Fruit fly (Drosophila melanogaster): Measurements from ENCODE around the gene CG17154.

DNA sequence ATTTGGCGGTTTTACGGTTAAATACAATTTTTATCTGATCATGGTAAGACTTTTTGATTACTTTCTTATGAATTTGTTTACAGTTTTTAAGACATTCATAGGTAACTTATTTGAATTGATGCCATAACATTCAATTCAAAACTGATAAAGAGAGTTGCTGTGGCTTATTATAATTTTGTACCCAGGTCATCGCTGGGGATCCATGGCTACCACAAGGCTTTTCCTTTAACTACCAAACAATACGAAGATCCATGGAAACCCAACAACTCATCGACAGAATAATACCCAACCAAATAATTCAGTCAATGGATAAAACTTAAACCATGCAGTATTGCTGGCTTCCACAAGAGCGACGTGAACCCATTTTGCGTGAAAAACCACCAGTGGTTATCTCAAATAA is 46.3 kb upstream of the CG17154 start, which contains the start of gene CG6793:
- TF ChIP-seq Clk (GFP tag; optimal IDR thresholded peaks at IDR 0.05): no peak
- TF ChIP-seq kay (GFP tag; ENCODE audit: borderline replicate concordance): no peak
- TF ChIP-seq CG1620 (GFP tag; optimal IDR thresholded peaks at IDR 0.05): no peak
- no peak for TF ChIP-seq Crg-1 (GFP tag; optimal IDR thresholded peaks at IDR 0.05)
- no peak for TF ChIP-seq CG5204 (GFP tag; optimal IDR thresholded peaks at IDR 0.05)
- TF ChIP-seq cnc (optimal IDR thresholded peaks at IDR 0.05): no peak
- no peak for TF ChIP-seq CG14711 (tag; optimal IDR thresholded peaks at IDR 0.05)
- no peak for TF ChIP-seq cic (GFP tag; optimal IDR thresholded peaks at IDR 0.05)
- no peak for TF ChIP-seq toe (GFP tag; optimal IDR thresholded peaks at IDR 0.05)
- no peak for TF ChIP-seq Mnt (GFP tag; optimal IDR thresholded peaks at IDR 0.05)
- no peak for TF ChIP-seq ovo (GFP tag; optimal IDR thresholded peaks at IDR 0.05)
- no peak for TF ChIP-seq tj (GFP tag; optimal IDR thresholded peaks at IDR 0.05)
- no peak for TF ChIP-seq Hr96 (GFP tag; optimal IDR thresholded peaks at IDR 0.05)
